Worm (Caenorhabditis elegans): ENCODE results near the gene npr-36.

The npr-36 gene

ce11 chrX:17363491-17363890 lies 3.9 kb downstream of the npr-36 start:
- TF ChIP-seq unc-62 (GFP tag; optimal IDR thresholded peaks at IDR 0.05): no peak

ce11 chrX:17368542-17368941 lies 9.0 kb downstream of the npr-36 start, which contains the start of gene mfsd-10:
Gene mfsd-10 (minus strand): TSS chrX:17368642.
- TF ChIP-seq unc-62 (GFP tag; optimal IDR thresholded peaks at IDR 0.05): no peak

ce11 chrX:17369514-17369913 lies 10.0 kb downstream of the npr-36 start:
- no peak for TF ChIP-seq unc-62 (GFP tag; optimal IDR thresholded peaks at IDR 0.05)

- no peak for TF ChIP-seq unc-62 (GFP tag; optimal IDR thresholded peaks at IDR 0.05)
These were observed 14.4 kb downstream of the npr-36 start for ce11 chrX:17373955-17374354.

- no peak for TF ChIP-seq unc-62 (GFP tag; optimal IDR thresholded peaks at IDR 0.05)
These were observed 15.0 kb downstream of the npr-36 start, which contains the start of gene F10D7.3 for ce11 chrX:17374534-17374933. Gene F10D7.3 (minus strand): TSS chrX:17374634.

- no peak for TF ChIP-seq unc-62 (GFP tag; optimal IDR thresholded peaks at IDR 0.05)
These were observed 16.3 kb downstream of the npr-36 start for ce11 chrX:17375877-17376276.

- no peak for TF ChIP-seq unc-62 (GFP tag; optimal IDR thresholded peaks at IDR 0.05)
These were observed 19.4 kb downstream of the npr-36 start for ce11 chrX:17378996-17379395.

- TF ChIP-seq unc-62 (GFP tag; optimal IDR thresholded peaks at IDR 0.05): no peak
These were observed 20.1 kb downstream of the npr-36 start, which contains the start of gene F10D7.10 for ce11 chrX:17379675-17380074. Gene F10D7.10 (minus strand): TSS chrX:17379775.

- TF ChIP-seq unc-62 (GFP tag; optimal IDR thresholded peaks at IDR 0.05): no peak
These were observed 22.4 kb downstream of the npr-36 start, which contains the start of gene F10D7.4 for ce11 chrX:17381975-17382374. Gene F10D7.4 (minus strand): TSS chrX:17382075.

ce11 chrX:17384343-17384742 lies 24.8 kb downstream of the npr-36 start:
- TF ChIP-seq unc-62 (GFP tag; optimal IDR thresholded peaks at IDR 0.05): no peak

ce11 chrX:17385102-17385501 lies 25.6 kb downstream of the npr-36 start:
- no peak for TF ChIP-seq unc-62 (GFP tag; optimal IDR thresholded peaks at IDR 0.05)

- TF ChIP-seq unc-62 (GFP tag; optimal IDR thresholded peaks at IDR 0.05): no peak
These were observed 26.6 kb downstream of the npr-36 start for ce11 chrX:17386130-17386529.

- TF ChIP-seq unc-62 (GFP tag; optimal IDR thresholded peaks at IDR 0.05): no peak
These were observed 31.0 kb downstream of the npr-36 start for ce11 chrX:17390531-17390930.

- no peak for TF ChIP-seq unc-62 (GFP tag; optimal IDR thresholded peaks at IDR 0.05)
These were observed 32.0 kb downstream of the npr-36 start, which contains the start of gene F10D7.5 for ce11 chrX:17391515-17391914. Gene F10D7.5 (minus strand): TSS chrX:17391615.

ce11 chrX:17392182-17392581 lies 32.6 kb downstream of the npr-36 start:
- no peak for TF ChIP-seq unc-62 (GFP tag; optimal IDR thresholded peaks at IDR 0.05)

- no peak for TF ChIP-seq unc-62 (GFP tag; optimal IDR thresholded peaks at IDR 0.05)
These were observed 36.9 kb downstream of the npr-36 start, which contains the start of the genes vap-1 and F11C7.2 for ce11 chrX:17396456-17396855. Gene vap-1 (minus strand): TSS chrX:17396556. Gene F11C7.2 (plus strand): TSS chrX:17396814.

- TF ChIP-seq unc-62 (GFP tag; optimal IDR thresholded peaks at IDR 0.05): no peak
These were observed 38.7 kb downstream of the npr-36 start, which contains the start of gene F11C7.7 for ce11 chrX:17398293-17398692. Gene F11C7.7 (plus strand): TSS chrX:17398593.

ce11 chrX:17400425-17400824 lies 40.9 kb downstream of the npr-36 start:
- TF ChIP-seq unc-62 (GFP tag; optimal IDR thresholded peaks at IDR 0.05): no peak

Measured in whole organism, dauer.